Fruit fly (Drosophila melanogaster): ENCODE measurements around the gene capt.

- no peak for TF ChIP-seq CG8478 (optimal IDR thresholded peaks at IDR 0.05)
- no peak for TF ChIP-seq CTCF (optimal IDR thresholded peaks at IDR 0.05)
Observed at dm6 chr2L:1169867-1170415, 11.9 kb upstream of the capt start, which contains the start of the genes CG31922 and Plap.

Measured in S2 (cell line).